Worm (Caenorhabditis elegans): ENCODE data around the gene str-63.

DNA sequence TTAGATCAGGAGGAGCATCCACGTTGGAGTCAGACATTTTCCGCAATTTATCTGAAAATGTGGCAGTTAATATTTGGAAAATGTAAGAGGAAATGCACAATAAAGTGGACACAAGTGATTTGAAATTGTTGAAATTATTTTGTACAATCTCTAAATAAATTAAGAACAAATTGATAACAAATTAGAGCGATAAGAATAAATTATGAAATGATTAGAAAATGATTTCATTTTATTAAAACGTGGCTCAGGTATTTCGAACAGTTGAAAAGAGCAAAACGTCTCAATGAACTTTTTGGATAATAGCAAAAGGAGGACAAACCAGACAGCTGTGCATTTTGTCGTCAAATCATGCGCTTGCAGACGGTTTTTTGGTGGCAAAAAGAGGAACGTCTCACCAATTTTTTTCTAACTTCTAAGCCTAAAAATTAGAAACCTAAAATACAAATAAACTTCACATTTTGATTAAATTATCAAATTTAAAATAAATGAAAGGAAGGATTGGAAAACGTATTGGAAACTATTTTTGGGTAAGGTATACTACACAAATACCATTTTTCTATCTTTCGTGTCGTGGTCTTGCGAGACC lies 4.8 kb upstream of the str-63 start, which contains the start of gene fbxa-65:
- TF ChIP-seq ceh-9 (tag; optimal IDR thresholded peaks at IDR 0.05): no peak
- TF ChIP-seq nfya-1 (tag; optimal IDR thresholded peaks at IDR 0.05): no peak
- no peak for TF ChIP-seq ama-1 (optimal IDR thresholded peaks at IDR 0.05)
- no peak for TF ChIP-seq pqm-1 (tag; optimal IDR thresholded peaks at IDR 0.05)

Data from whole organism, late embryonic.